Fruit fly (Drosophila melanogaster): ENCODE measurements around the gene CG44290.

The CG44290 gene

dm6 chr3R:27478375-27478774 is 37.6 kb upstream of the CG44290 start, which contains the start of gene Cyp6a18:
Gene Cyp6a18 (plus strand): TSS chr3R:27478675.
- TF ChIP-seq grau (tag; optimal IDR thresholded peaks at IDR 0.05) (no peak), sc (optimal IDR thresholded peaks at IDR 0.05) (no peak), sc (GFP tag; optimal IDR thresholded peaks at IDR 0.05) (no peak), Scr (GFP tag; IDR thresholded peaks at IDR 0.05; ENCODE audit: partially characterized antibody) (no peak), ara (GFP tag; IDR thresholded peaks at IDR 0.05) (no peak), CG7372 (GFP tag; IDR thresholded peaks at IDR 0.05) (no peak), fd3F (GFP tag; optimal IDR thresholded peaks at IDR 0.05) (no peak), Taf1 (GFP tag; IDR thresholded peaks at IDR 0.05) (no peak)

dm6 chr3R:27477507-27477906 is 36.8 kb upstream of the CG44290 start:
- TF ChIP-seq CTCF (GFP tag; optimal IDR thresholded peaks at IDR 0.05) (peak; percentile 77), fd102C (GFP tag; optimal IDR thresholded peaks at IDR 0.05) (no peak)

dm6 chr3R:27463889-27464288 is 23.1 kb upstream of the CG44290 start, which contains the start of gene CG13978:
Gene CG13978 (plus strand): TSS chr3R:27464189.
- TF ChIP-seq ash1 (GFP tag; optimal IDR thresholded peaks at IDR 0.05) (no peak), gfzf (GFP tag; optimal IDR thresholded peaks at IDR 0.05) (no peak), dmrt99B (tag; optimal IDR thresholded peaks at IDR 0.05) (no peak), Fer3 (tag; optimal IDR thresholded peaks at IDR 0.05) (no peak), CG8478 (optimal IDR thresholded peaks at IDR 0.05) (no peak), CG6791 (GFP tag; IDR thresholded peaks at IDR 0.05; ENCODE audit: partially characterized antibody) (no peak), Mes4 (GFP tag; optimal IDR thresholded peaks at IDR 0.05) (no peak), YL-1 (GFP tag; optimal IDR thresholded peaks at IDR 0.05) (no peak), dysf (GFP tag; IDR thresholded peaks at IDR 0.05) (no peak), E2f1 (GFP tag; IDR thresholded peaks at IDR 0.05) (no peak), sim (GFP tag; IDR thresholded peaks at IDR 0.05) (no peak), NfI (GFP tag; optimal IDR thresholded peaks at IDR 0.05) (no peak)

dm6 chr3R:27462917-27463316 is 22.2 kb upstream of the CG44290 start:
- TF ChIP-seq Trl (optimal IDR thresholded peaks at IDR 0.05) = peak in 1 of 2 experiments; percentile 19
- TF ChIP-seq Trl (GFP tag; optimal IDR thresholded peaks at IDR 0.05) = no peak
- TF ChIP-seq bcd (GFP tag; optimal IDR thresholded peaks at IDR 0.05) = no peak
- TF ChIP-seq CG7786 (GFP tag; optimal IDR thresholded peaks at IDR 0.05) = no peak
- peak; percentile 37 for TF ChIP-seq CG3163 (GFP tag; optimal IDR thresholded peaks at IDR 0.05)
- peak; percentile 17 for TF ChIP-seq abd-A (tag; optimal IDR thresholded peaks at IDR 0.05)
- no peak for TF ChIP-seq CG4404 (GFP tag; IDR thresholded peaks at IDR 0.05)
- no peak for TF ChIP-seq CG12155 (GFP tag; optimal IDR thresholded peaks at IDR 0.05)
- no peak for TF ChIP-seq Camta (GFP tag; optimal IDR thresholded peaks at IDR 0.05)
- no peak for TF ChIP-seq HmgD (GFP tag; optimal IDR thresholded peaks at IDR 0.05)
- TF ChIP-seq NK7.1 (GFP tag; optimal IDR thresholded peaks at IDR 0.05) = no peak
- no peak for TF ChIP-seq CG7372 (GFP tag; IDR thresholded peaks at IDR 0.05)
- TF ChIP-seq row (GFP tag; IDR thresholded peaks at IDR 0.05) = no peak
- TF ChIP-seq CG11504 (tag; optimal IDR thresholded peaks at IDR 0.05) = peak; percentile 98
- TF ChIP-seq CG5953 (GFP tag; IDR thresholded peaks at IDR 0.05) = no peak
- TF ChIP-seq CG11723 (GFP tag; optimal IDR thresholded peaks at IDR 0.05) = no peak
- TF ChIP-seq ERR (GFP tag; optimal IDR thresholded peaks at IDR 0.05) = no peak
- no peak for TF ChIP-seq crc (GFP tag; optimal IDR thresholded peaks at IDR 0.05)
- no peak for TF ChIP-seq CG1529 (GFP tag; optimal IDR thresholded peaks at IDR 0.05)
- no peak for TF ChIP-seq ase (GFP tag; IDR thresholded peaks at IDR 0.05)
- TF ChIP-seq Deaf1 (tag; optimal IDR thresholded peaks at IDR 0.05) = peak; percentile 59
- no peak for TF ChIP-seq dpn (GFP tag; optimal IDR thresholded peaks at IDR 0.05)
